Fruit fly (Drosophila melanogaster): ENCODE results near the gene Fpgs1.

Fpgs1 gene

dm6 chrX:12658400-12658998 lies 46.8 kb downstream of the Fpgs1 start:
- no peak for TF ChIP-seq Crg-1 (GFP tag; optimal IDR thresholded peaks at IDR 0.05)
- TF ChIP-seq kay (GFP tag; ENCODE audit: borderline replicate concordance) = peak; percentile 90
- TF ChIP-seq CG5204 (GFP tag; optimal IDR thresholded peaks at IDR 0.05) = no peak

dm6 chrX:12658999-12659560 lies 47.4 kb downstream of the Fpgs1 start, which contains the start of gene Tis11:
Gene Tis11 (plus strand): TSS chrX:12659415.
- TF ChIP-seq CG11617 (GFP tag; optimal IDR thresholded peaks at IDR 0.05) (peak; percentile 16), CG12768 (GFP tag; optimal IDR thresholded peaks at IDR 0.05) (no peak), CG14711 (tag; optimal IDR thresholded peaks at IDR 0.05) (no peak), CG7045 (GFP tag; optimal IDR thresholded peaks at IDR 0.05) (no peak), Crg-1 (GFP tag; optimal IDR thresholded peaks at IDR 0.05) (no peak), tj (GFP tag; optimal IDR thresholded peaks at IDR 0.05) (peak; percentile 95), cic (GFP tag; optimal IDR thresholded peaks at IDR 0.05) (no peak), toe (GFP tag; optimal IDR thresholded peaks at IDR 0.05) (peak; percentile 10), Hr96 (GFP tag; optimal IDR thresholded peaks at IDR 0.05) (no peak), bab1 (GFP tag; optimal IDR thresholded peaks at IDR 0.05) (peak; percentile 50), Clk (GFP tag; optimal IDR thresholded peaks at IDR 0.05) (no peak), Mnt (GFP tag; optimal IDR thresholded peaks at IDR 0.05) (peak; percentile 61), ovo (GFP tag; optimal IDR thresholded peaks at IDR 0.05) (peak; percentile 83), pad (GFP tag; optimal IDR thresholded peaks at IDR 0.05) (no peak), CG1620 (GFP tag; optimal IDR thresholded peaks at IDR 0.05) (peak; percentile 22), cnc (optimal IDR thresholded peaks at IDR 0.05) (no peak), kay (GFP tag; ENCODE audit: borderline replicate concordance) (no peak), CG7101 (tag; optimal IDR thresholded peaks at IDR 0.05) (peak; percentile 29)

dm6 chrX:12660030-12660630 lies 48.5 kb downstream of the Fpgs1 start:
- TF ChIP-seq ovo (GFP tag; optimal IDR thresholded peaks at IDR 0.05) (peak; percentile 39), Hr96 (GFP tag; optimal IDR thresholded peaks at IDR 0.05) (no peak), CG12768 (GFP tag; optimal IDR thresholded peaks at IDR 0.05) (peak; percentile 23), cic (GFP tag; optimal IDR thresholded peaks at IDR 0.05) (peak; percentile 73), toe (GFP tag; optimal IDR thresholded peaks at IDR 0.05) (no peak), CG7045 (GFP tag; optimal IDR thresholded peaks at IDR 0.05) (no peak), CG7101 (tag; optimal IDR thresholded peaks at IDR 0.05) (peak; percentile 59), cnc (optimal IDR thresholded peaks at IDR 0.05) (no peak), CG1620 (GFP tag; optimal IDR thresholded peaks at IDR 0.05) (no peak), pad (GFP tag; optimal IDR thresholded peaks at IDR 0.05) (peak; percentile 48), Crg-1 (GFP tag; optimal IDR thresholded peaks at IDR 0.05) (no peak), Clk (GFP tag; optimal IDR thresholded peaks at IDR 0.05) (no peak), CG33017 (tag; optimal IDR thresholded peaks at IDR 0.05) (peak; percentile 7), bab1 (GFP tag; optimal IDR thresholded peaks at IDR 0.05) (peak; percentile 24), tj (GFP tag; optimal IDR thresholded peaks at IDR 0.05) (peak; percentile 24), kay (GFP tag; ENCODE audit: borderline replicate concordance) (no peak), CG14711 (tag; optimal IDR thresholded peaks at IDR 0.05) (no peak), CG11617 (GFP tag; optimal IDR thresholded peaks at IDR 0.05) (peak; percentile 21), CG5204 (GFP tag; optimal IDR thresholded peaks at IDR 0.05) (no peak), Mnt (GFP tag; optimal IDR thresholded peaks at IDR 0.05) (peak; percentile 79)

dm6 chrX:12661435-12661949 lies 49.8 kb downstream of the Fpgs1 start:
- no peak for TF ChIP-seq cnc (optimal IDR thresholded peaks at IDR 0.05)
- peak; percentile 58 for TF ChIP-seq tj (GFP tag; optimal IDR thresholded peaks at IDR 0.05)
- TF ChIP-seq CG5204 (GFP tag; optimal IDR thresholded peaks at IDR 0.05) = no peak
- no peak for TF ChIP-seq CG11617 (GFP tag; optimal IDR thresholded peaks at IDR 0.05)
- no peak for TF ChIP-seq ovo (GFP tag; optimal IDR thresholded peaks at IDR 0.05)
- no peak for TF ChIP-seq CG14711 (tag; optimal IDR thresholded peaks at IDR 0.05)
- TF ChIP-seq Crg-1 (GFP tag; optimal IDR thresholded peaks at IDR 0.05) = peak; percentile 19
- no peak for TF ChIP-seq CG12768 (GFP tag; optimal IDR thresholded peaks at IDR 0.05)
- TF ChIP-seq CG1620 (GFP tag; optimal IDR thresholded peaks at IDR 0.05) = no peak
- TF ChIP-seq CG7101 (tag; optimal IDR thresholded peaks at IDR 0.05) = peak; percentile 30
- peak; percentile 56 for TF ChIP-seq Mnt (GFP tag; optimal IDR thresholded peaks at IDR 0.05)
- TF ChIP-seq Clk (GFP tag; optimal IDR thresholded peaks at IDR 0.05) = no peak
- TF ChIP-seq kay (GFP tag; ENCODE audit: borderline replicate concordance) = peak; percentile 92
- no peak for TF ChIP-seq toe (GFP tag; optimal IDR thresholded peaks at IDR 0.05)
- TF ChIP-seq bab1 (GFP tag; optimal IDR thresholded peaks at IDR 0.05) = peak; percentile 31
- TF ChIP-seq cic (GFP tag; optimal IDR thresholded peaks at IDR 0.05) = peak; percentile 59
- TF ChIP-seq pad (GFP tag; optimal IDR thresholded peaks at IDR 0.05) = no peak
- peak; percentile 9 for TF ChIP-seq CG7045 (GFP tag; optimal IDR thresholded peaks at IDR 0.05)
- TF ChIP-seq Hr96 (GFP tag; optimal IDR thresholded peaks at IDR 0.05) = no peak
- TF ChIP-seq CG33017 (tag; optimal IDR thresholded peaks at IDR 0.05) = no peak

- TF ChIP-seq cic (GFP tag; optimal IDR thresholded peaks at IDR 0.05) (no peak), tj (GFP tag; optimal IDR thresholded peaks at IDR 0.05) (peak; percentile 99), ovo (GFP tag; optimal IDR thresholded peaks at IDR 0.05) (peak; percentile 11), Clk (GFP tag; optimal IDR thresholded peaks at IDR 0.05) (no peak), CG12768 (GFP tag; optimal IDR thresholded peaks at IDR 0.05) (no peak), CG11617 (GFP tag; optimal IDR thresholded peaks at IDR 0.05) (peak; percentile 61), toe (GFP tag; optimal IDR thresholded peaks at IDR 0.05) (no peak), kay (GFP tag; ENCODE audit: borderline replicate concordance) (no peak), CG7045 (GFP tag; optimal IDR thresholded peaks at IDR 0.05) (no peak), bab1 (GFP tag; optimal IDR thresholded peaks at IDR 0.05) (peak; percentile 96), CG1620 (GFP tag; optimal IDR thresholded peaks at IDR 0.05) (no peak), pad (GFP tag; optimal IDR thresholded peaks at IDR 0.05) (peak; percentile 74), CG33017 (tag; optimal IDR thresholded peaks at IDR 0.05) (peak; percentile 39), Mnt (GFP tag; optimal IDR thresholded peaks at IDR 0.05) (peak; percentile 15), CG7101 (tag; optimal IDR thresholded peaks at IDR 0.05) (peak; percentile 84), cnc (optimal IDR thresholded peaks at IDR 0.05) (no peak), CG5204 (GFP tag; optimal IDR thresholded peaks at IDR 0.05) (no peak), CG14711 (tag; optimal IDR thresholded peaks at IDR 0.05) (peak; percentile 82), Hr96 (GFP tag; optimal IDR thresholded peaks at IDR 0.05) (no peak), Crg-1 (GFP tag; optimal IDR thresholded peaks at IDR 0.05) (peak; percentile 45)
These were observed 51.2 kb downstream of the Fpgs1 start for dm6 chrX:12662679-12663463.

Data from whole organism, adult.